Fruit fly (Drosophila melanogaster) whole organism, pupa: ENCODE measurements around the gene CG3632.

ENCODE experiments used
- CG34367 ChIP-seq: fragments of 200-800 bp; sonication (Bioruptor generic); optimal IDR thresholded peaks from 2 replicates; lab custom pipeline; 2018; ENCODE audit warnings: missing biosample characterization, mild to moderate bottlenecking, missing genetic modification characterization
- CG4496 ChIP-seq: fragments of 200-800 bp; sonication (Bioruptor generic); IDR thresholded peaks from 3 replicates; pipeline ENCODE4 v1.3.6; 2022; ENCODE audit warnings: missing biosample characterization, missing genetic modification characterization
- CG8159 ChIP-seq: fragments of 200-800 bp; sonication (Bioruptor generic); optimal IDR thresholded peaks from 3 replicates; lab custom pipeline; 2018; ENCODE audit warnings: missing biosample characterization, mild to moderate bottlenecking, missing genetic modification characterization, moderate library complexity
- D1 ChIP-seq: fragments of 200-800 bp; sonication (Bioruptor generic); optimal IDR thresholded peaks from 2 replicates; lab custom pipeline; 2018; ENCODE audit warnings: missing biosample characterization, mild to moderate bottlenecking, missing genetic modification characterization, moderate library complexity

DNA sequence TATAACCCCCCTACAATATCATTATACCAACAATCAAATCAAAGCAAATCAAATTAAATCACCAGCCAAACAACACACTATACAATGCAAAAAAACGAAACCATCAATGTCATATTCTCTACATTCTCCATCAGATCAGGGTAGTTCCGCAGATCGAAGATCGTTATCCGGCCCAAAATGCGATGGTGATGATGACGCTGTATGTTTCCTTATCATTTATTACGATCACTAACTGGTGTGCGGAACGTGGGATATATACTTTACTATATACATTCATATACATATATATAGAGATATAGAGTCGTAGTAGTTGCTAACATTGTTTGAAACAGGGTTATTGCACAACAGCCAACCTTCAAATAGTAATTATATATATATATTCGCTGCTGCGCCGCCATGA, 15.2 kb upstream of the CG3632 start:
- TF ChIP-seq D1 = no peak
- no peak for TF ChIP-seq CG8159
- TF ChIP-seq CG34367 (tag; lab: Kevin White, UChicago) = no peak
- no peak for TF ChIP-seq CG4496 (GFP tag; lab: Robert Waterston, UW)
